Fruit fly (Drosophila melanogaster): Measurements from ENCODE around the gene jigr1.
A peak's percentile ranks its signal among the peaks of the same experiment; 100 is the strongest.

Gene jigr1

dm6 chr3R:25684859-25685258 lies 47.2 kb downstream of the jigr1 start, which contains the start of gene RpL27:
RpL27 (minus strand) TSS chr3R:25685051.
- TF ChIP-seq dmrt93B (GFP tag; optimal IDR thresholded peaks at IDR 0.05) (peak; percentile 82), OdsH (GFP tag; optimal IDR thresholded peaks at IDR 0.05) (peak; percentile 78), Vsx2 (GFP tag; optimal IDR thresholded peaks at IDR 0.05; ENCODE audit: partially characterized antibody) (no peak), HLH106 (tag; optimal IDR thresholded peaks at IDR 0.05) (peak; percentile 73), br (GFP tag; optimal IDR thresholded peaks at IDR 0.05) (peak; percentile 79), jim (GFP tag; optimal IDR thresholded peaks at IDR 0.05) (no peak), Dfd (GFP tag; optimal IDR thresholded peaks at IDR 0.05) (no peak), usp (GFP tag; optimal IDR thresholded peaks at IDR 0.05) (no peak), Jra (GFP tag; optimal IDR thresholded peaks at IDR 0.05) (peak; percentile 52), tai (GFP tag; optimal IDR thresholded peaks at IDR 0.05) (no peak), foxo (GFP tag; optimal IDR thresholded peaks at IDR 0.05) (peak in 1 of 2 experiments; percentile 76), GATAd (GFP tag; optimal IDR thresholded peaks at IDR 0.05) (no peak), sv (GFP tag; optimal IDR thresholded peaks at IDR 0.05) (peak; percentile 65), ey (GFP tag; optimal IDR thresholded peaks at IDR 0.05) (peak; percentile 26), CG9705 (GFP tag; optimal IDR thresholded peaks at IDR 0.05) (peak; percentile 81), pan (optimal IDR thresholded peaks at IDR 0.05) (no peak), sage (GFP tag; optimal IDR thresholded peaks at IDR 0.05) (peak; percentile 85), Hr83 (GFP tag; optimal IDR thresholded peaks at IDR 0.05; ENCODE audit: poor library complexity, severe bottlenecking) (peak; percentile 93), Sp1 (GFP tag; optimal IDR thresholded peaks at IDR 0.05) (peak; percentile 85), CG32264 (GFP tag; optimal IDR thresholded peaks at IDR 0.05) (peak; percentile 37), Hr78 (GFP tag; optimal IDR thresholded peaks at IDR 0.05) (no peak), h (GFP tag; optimal IDR thresholded peaks at IDR 0.05) (no peak), dl (GFP tag; optimal IDR thresholded peaks at IDR 0.05; ENCODE audit: insufficient read depth in 1 of 2, partially characterized antibody in 2 of 2) (no peak), CrebA (GFP tag; optimal IDR thresholded peaks at IDR 0.05; ENCODE audit: borderline replicate concordance) (no peak), woc (GFP tag; optimal IDR thresholded peaks at IDR 0.05) (peak; percentile 27), Dif (GFP tag; optimal IDR thresholded peaks at IDR 0.05; ENCODE audit: partially characterized antibody) (no peak), Myc (optimal IDR thresholded peaks at IDR 0.05) (peak; percentile 48), rgr (GFP tag; optimal IDR thresholded peaks at IDR 0.05) (peak; percentile 88), Hnf4 (GFP tag; optimal IDR thresholded peaks at IDR 0.05) (peak; percentile 69), psq (GFP tag; optimal IDR thresholded peaks at IDR 0.05) (peak; percentile 48), Mio (GFP tag; optimal IDR thresholded peaks at IDR 0.05) (no peak), N (GFP tag; optimal IDR thresholded peaks at IDR 0.05) (no peak), Rel (GFP tag; optimal IDR thresholded peaks at IDR 0.05) (no peak), Rel (tag; optimal IDR thresholded peaks at IDR 0.05) (peak; percentile 81), lola (GFP tag; optimal IDR thresholded peaks at IDR 0.05) (no peak), Abd-B (GFP tag; optimal IDR thresholded peaks at IDR 0.05) (no peak), brk (GFP tag; optimal IDR thresholded peaks at IDR 0.05) (peak; percentile 81), fru (GFP tag; optimal IDR thresholded peaks at IDR 0.05) (peak; percentile 69)

- TF ChIP-seq lola (GFP tag; optimal IDR thresholded peaks at IDR 0.05) = no peak
Observed at dm6 chr3R:25686698-25687420, 49.2 kb downstream of the jigr1 start, which contains the start of gene CLS. CLS (minus strand) TSS chr3R:25687370.

- no peak for TF ChIP-seq Vsx2 (GFP tag; optimal IDR thresholded peaks at IDR 0.05; ENCODE audit: partially characterized antibody)
- no peak for TF ChIP-seq GATAd (GFP tag; optimal IDR thresholded peaks at IDR 0.05)
Observed at dm6 chr3R:25694167-25694689, 56.6 kb downstream of the jigr1 start.
